Worm (Caenorhabditis elegans) whole organism, late embryonic: ENCODE results near the gene srr-9.
A peak's percentile ranks its signal among the peaks of the same experiment; 100 is the strongest.

Experiments used
- C08G9.2 ChIP-seq: sonication (generic microtip); optimal IDR thresholded peaks from 2 replicates; lab custom pipeline; 2016; ENCODE audit warnings: mild to moderate bottlenecking, missing genetic modification characterization, moderate library complexity, missing compliant biosample characterization
- C38D4.7 ChIP-seq: fragments of 200-800 bp; sonication (Bioruptor generic); optimal IDR thresholded peaks from 2 replicates; lab custom pipeline; 2018; ENCODE audit warnings: mild to moderate bottlenecking, missing genetic modification characterization, moderate library complexity, missing compliant biosample characterization
- K02D7.2 ChIP-seq: sonication (generic microtip); optimal IDR thresholded peaks from 2 replicates; lab custom pipeline; 2017; ENCODE audit warnings: mild to moderate bottlenecking, missing genetic modification characterization, missing compliant biosample characterization
- T23F11.4 ChIP-seq: fragments of 200-800 bp; sonication (Bioruptor generic); optimal IDR thresholded peaks from 2 replicates; lab custom pipeline; 2018; ENCODE audit warnings: mild to moderate bottlenecking, missing genetic modification characterization, missing compliant biosample characterization
- ceh-18 ChIP-seq: sonication (generic microtip); optimal IDR thresholded peaks from 2 replicates; lab custom pipeline; 2016; ENCODE audit warnings: missing genetic modification characterization, missing compliant biosample characterization
- ceh-2 ChIP-seq: sonication (generic microtip); optimal IDR thresholded peaks from 2 replicates; lab custom pipeline; 2016; ENCODE audit warnings: missing genotype, missing genetic modification characterization, missing compliant biosample characterization
- ceh-24 ChIP-seq: sonication (generic microtip); optimal IDR thresholded peaks from 2 replicates; lab custom pipeline; 2016; ENCODE audit warnings: mild to moderate bottlenecking, missing genetic modification characterization, missing compliant biosample characterization
- ceh-30 ChIP-seq: fragments of 150-350 bp; optimal IDR thresholded peaks from 2 replicates; lab custom pipeline; 2014; ENCODE audit warnings: missing biosample characterization, missing genetic modification characterization
- ceh-31 ChIP-seq: sonication (generic microtip); optimal IDR thresholded peaks from 2 replicates; lab custom pipeline; 2016; ENCODE audit warnings: missing genetic modification characterization, missing compliant biosample characterization
- ceh-34 ChIP-seq: sonication (generic microtip); optimal IDR thresholded peaks from 2 replicates; lab custom pipeline; 2016; ENCODE audit warnings: mild to moderate bottlenecking, missing genetic modification characterization, missing compliant biosample characterization
- ceh-45 ChIP-seq: fragments of 200-800 bp; sonication (Bioruptor generic); IDR thresholded peaks from 2 replicates; pipeline ENCODE4 v1.3.6; 2022; ENCODE audit warnings: missing genetic modification reagents, missing genetic modification characterization, missing compliant biosample characterization
- dve-1 ChIP-seq: sonication (generic microtip); optimal IDR thresholded peaks from 2 replicates; lab custom pipeline; 2017; ENCODE audit warnings: antibody characterized with exemption, mild to moderate bottlenecking, missing genetic modification characterization, missing compliant biosample characterization
- elt-2 ChIP-seq: sonication (generic microtip); optimal IDR thresholded peaks from 2 replicates; lab custom pipeline; 2016; ENCODE audit warnings: missing genetic modification reagents, missing genetic modification characterization, missing compliant biosample characterization
- ets-4 ChIP-seq: sonication (generic microtip); optimal IDR thresholded peaks from 2 replicates; lab custom pipeline; 2016; ENCODE audit warnings: missing genetic modification characterization, missing compliant biosample characterization
- eyg-1 ChIP-seq: sonication (generic microtip); optimal IDR thresholded peaks from 2 replicates; lab custom pipeline; 2016; ENCODE audit warnings: missing genotype, missing genetic modification characterization, missing compliant biosample characterization
- gmeb-2 ChIP-seq: sonication (generic microtip); optimal IDR thresholded peaks from 2 replicates; lab custom pipeline; 2016; ENCODE audit warnings: missing genetic modification characterization, inconsistent platforms, missing compliant biosample characterization
- hlh-13 ChIP-seq: fragments of 200-800 bp; sonication (Bioruptor generic); optimal IDR thresholded peaks from 2 replicates; lab custom pipeline; 2018; ENCODE audit warnings: mild to moderate bottlenecking, missing genetic modification characterization, missing compliant biosample characterization
- hlh-15 ChIP-seq: sonication (generic microtip); optimal IDR thresholded peaks from 2 replicates; lab custom pipeline; 2016; ENCODE audit warnings: missing genetic modification characterization, missing compliant biosample characterization
- hlh-30 ChIP-seq: sonication (generic microtip); optimal IDR thresholded peaks from 2 replicates; lab custom pipeline; 2017; ENCODE audit warnings: antibody characterized with exemption, missing genetic modification characterization, missing compliant biosample characterization; ENCODE audit not compliant: insufficient read depth
- hlh-6 ChIP-seq: sonication (generic microtip); optimal IDR thresholded peaks from 2 replicates; lab custom pipeline; 2016; ENCODE audit warnings: missing genotype, missing genetic modification characterization, missing compliant biosample characterization
- lin-11 ChIP-seq: fragments of 200-800 bp; sonication (Bioruptor generic); optimal IDR thresholded peaks from 2 replicates; lab custom pipeline; 2018; ENCODE audit warnings: mild to moderate bottlenecking, missing genetic modification characterization, missing compliant biosample characterization
- madf-2 ChIP-seq: sonication (generic microtip); optimal IDR thresholded peaks from 2 replicates; lab custom pipeline; 2017; ENCODE audit warnings: missing genetic modification characterization, missing compliant biosample characterization
- nfya-1 ChIP-seq: sonication (generic microtip); optimal IDR thresholded peaks from 2 replicates; lab custom pipeline; 2017; ENCODE audit warnings: missing genetic modification characterization, mild to moderate bottlenecking, missing compliant biosample characterization, antibody characterized with exemption, moderate library complexity
- npax-4 ChIP-seq: sonication (generic microtip); optimal IDR thresholded peaks from 2 replicates; lab custom pipeline; 2016; ENCODE audit warnings: missing genetic modification characterization, missing compliant biosample characterization
- odd-2 ChIP-seq: sonication (generic microtip); optimal IDR thresholded peaks from 2 replicates; lab custom pipeline; 2017; ENCODE audit warnings: antibody characterized with exemption, mild to moderate bottlenecking, missing genetic modification characterization, missing compliant biosample characterization
- pax-1 ChIP-seq: fragments of 150-350 bp; optimal IDR thresholded peaks from 2 replicates; lab custom pipeline; 2014; ENCODE audit warnings: missing biosample characterization, missing genetic modification characterization
- pha-4 ChIP-seq: fragments of 150-350 bp; optimal IDR thresholded peaks from 2 replicates; lab custom pipeline; 2018; ENCODE audit warnings: missing biosample characterization, missing genetic modification reagents, missing genetic modification characterization
- ref-2 ChIP-seq: sonication (generic microtip); optimal IDR thresholded peaks from 2 replicates; lab custom pipeline; 2016; ENCODE audit warnings: missing genetic modification characterization, missing compliant biosample characterization
- rnt-1 ChIP-seq: sonication (generic microtip); optimal IDR thresholded peaks from 2 replicates; lab custom pipeline; 2016; ENCODE audit warnings: missing genetic modification characterization, missing compliant biosample characterization
- tbx-7 ChIP-seq: sonication (generic microtip); optimal IDR thresholded peaks from 2 replicates; lab custom pipeline; 2016; ENCODE audit warnings: missing genotype, missing genetic modification characterization, missing compliant biosample characterization
- ttx-3 ChIP-seq: sonication (generic microtip); optimal IDR thresholded peaks from 2 replicates; lab custom pipeline; 2016; ENCODE audit warnings: missing genetic modification reagents, missing genetic modification characterization, missing compliant biosample characterization
- unc-3 ChIP-seq, 2 experiments: fragments of 200-800 bp in 1 of 2; sonication (Bioruptor generic) in 1 of 2; sonication (generic microtip) in 1 of 2; conservative IDR thresholded peaks in 1 of 2; optimal IDR thresholded peaks in 1 of 2; 2 replicates each; pipeline versions ENCODE4 v1.3.6 to Lab custom; 2016 to 2022; ENCODE audit warnings: missing compliant biosample characterization in 2 of 2, missing genetic modification characterization in 2 of 2, missing genetic modification reagents in 1 of 2
- unc-42 ChIP-seq: sonication (generic microtip); optimal IDR thresholded peaks from 2 replicates; lab custom pipeline; 2016; ENCODE audit warnings: missing genotype, missing genetic modification characterization, missing compliant biosample characterization
- unc-55 ChIP-seq: sonication (generic microtip); optimal IDR thresholded peaks from 2 replicates; lab custom pipeline; 2017; ENCODE audit warnings: missing biosample characterization, missing genetic modification reagents, missing genetic modification characterization
- zip-5 ChIP-seq: sonication (generic microtip); optimal IDR thresholded peaks from 2 replicates; lab custom pipeline; 2016; ENCODE audit warnings: missing genetic modification characterization, missing compliant biosample characterization
- ztf-16 ChIP-seq: sonication (generic microtip); optimal IDR thresholded peaks from 2 replicates; lab custom pipeline; 2017; ENCODE audit warnings: missing genetic modification characterization, missing compliant biosample characterization

Gene srr-9

ce11 chrV:7728679-7729027 is 9.2 kb upstream of the srr-9 start, which contains the start of gene Y97E10C.1:
Gene Y97E10C.1 (plus strand): TSS chrV:7728879.
- no peak for TF ChIP-seq ceh-45
- TF ChIP-seq, all 69 proteins: peak for 0

- TF ChIP-seq unc-42 (tag; lab: Kevin White, UChicago), result no peak
- TF ChIP-seq elt-2 (tag; lab: Kevin White, UChicago), result peak; percentile 5
- TF ChIP-seq K02D7.2 (tag; lab: Kevin White, UChicago), result peak; percentile 7
- peak; percentile 3 for TF ChIP-seq nfya-1 (tag; lab: Kevin White, UChicago)
- no peak for TF ChIP-seq unc-3 (GFP tag; conservative IDR thresholded peaks at IDR 0.05; lab: Robert Waterston, UW)
- no peak for TF ChIP-seq unc-3 (tag; optimal IDR thresholded peaks at IDR 0.05; lab: Kevin White, UChicago)
- TF ChIP-seq dve-1 (tag; lab: Kevin White, UChicago), result peak; percentile 15
- peak; percentile 8 for TF ChIP-seq T23F11.4
Measured at ce11 chrV:7730488-7730887, 7.3 kb upstream of the srr-9 start.

ce11 chrV:7733240-7733765 is 4.5 kb upstream of the srr-9 start:
- TF ChIP-seq npax-4 (tag; lab: Kevin White, UChicago) (no peak), hlh-6 (tag; lab: Kevin White, UChicago) (no peak), ceh-30 (tag; lab: Kevin White, UChicago) (no peak), ceh-31 (tag; lab: Kevin White, UChicago) (no peak), ttx-3 (no peak), unc-3 (GFP tag; conservative IDR thresholded peaks at IDR 0.05; lab: Robert Waterston, UW) (no peak), unc-3 (tag; optimal IDR thresholded peaks at IDR 0.05; lab: Kevin White, UChicago) (no peak), pha-4 (no peak), ceh-2 (tag; lab: Kevin White, UChicago) (no peak), lin-11 (tag; lab: Kevin White, UChicago) (no peak), ztf-16 (tag; lab: Kevin White, UChicago) (no peak)

- TF ChIP-seq hlh-30 (tag; lab: Kevin White, UChicago) (peak; percentile 10), hlh-15 (no peak), ceh-18 (tag; lab: Kevin White, UChicago) (peak; percentile 53), unc-42 (tag; lab: Kevin White, UChicago) (peak; percentile 68), nfya-1 (tag; lab: Kevin White, UChicago) (peak; percentile 74), madf-2 (tag; lab: Kevin White, UChicago) (no peak), unc-3 (GFP tag; conservative IDR thresholded peaks at IDR 0.05; lab: Robert Waterston, UW) (no peak), unc-3 (tag; optimal IDR thresholded peaks at IDR 0.05; lab: Kevin White, UChicago) (no peak), ceh-2 (tag; lab: Kevin White, UChicago) (no peak), lin-11 (tag; lab: Kevin White, UChicago) (no peak), ceh-24 (no peak), ceh-34 (tag; lab: Kevin White, UChicago) (peak; percentile 18), unc-55 (peak; percentile 44), ets-4 (tag; lab: Kevin White, UChicago) (peak; percentile 11), elt-2 (tag; lab: Kevin White, UChicago) (no peak), C08G9.2 (tag; lab: Kevin White, UChicago) (no peak), gmeb-2 (tag; lab: Kevin White, UChicago) (no peak), eyg-1 (no peak), C38D4.7 (GFP tag; lab: Kevin White, UChicago) (no peak), hlh-13 (no peak), rnt-1 (peak; percentile 24), pax-1 (tag; lab: Kevin White, UChicago) (no peak), dve-1 (tag; lab: Kevin White, UChicago) (no peak), npax-4 (tag; lab: Kevin White, UChicago) (no peak), zip-5 (no peak), odd-2 (no peak), hlh-6 (tag; lab: Kevin White, UChicago) (no peak), tbx-7 (tag; lab: Kevin White, UChicago) (no peak), ref-2 (peak; percentile 51), ceh-31 (tag; lab: Kevin White, UChicago) (peak; percentile 29), T23F11.4 (no peak)
Measured at ce11 chrV:7734909-7735308, 2.9 kb upstream of the srr-9 start, which contains the start of gene clic-1. Gene clic-1 (minus strand): TSS chrV:7734911.
